Fruit fly (Drosophila melanogaster): ENCODE measurements around the gene puf.

puf gene

DNA sequence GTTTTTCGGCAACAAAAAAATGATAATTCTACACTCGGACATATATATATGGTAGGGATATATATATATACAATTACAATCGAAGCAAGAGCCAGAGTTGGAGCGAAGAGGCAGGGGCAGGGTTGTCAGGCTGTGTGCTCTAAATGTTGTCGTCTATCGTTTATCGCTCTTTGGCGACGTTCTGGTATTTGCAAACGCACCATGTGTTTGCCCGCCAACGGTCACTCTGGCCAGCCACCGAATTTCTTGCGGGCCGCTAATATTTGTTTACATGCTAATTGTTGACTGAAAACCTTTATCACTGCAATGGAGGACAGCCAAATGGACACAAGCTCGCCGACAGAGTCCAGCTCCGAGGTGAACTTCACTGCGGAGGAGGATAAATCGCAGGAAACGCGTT is at the start of gene puf, which contains the start of gene ash2:
Gene puf (minus strand): TSS at position 121 of the 400 bp plus-strand sequence.
Gene ash2 (plus strand): TSS at position 203 of the 400 bp plus-strand sequence.
- TF ChIP-seq Dif (GFP tag; optimal IDR thresholded peaks at IDR 0.05; ENCODE audit: partially characterized antibody) = peak; percentile 25
- no peak for TF ChIP-seq pan (optimal IDR thresholded peaks at IDR 0.05)

dm6 chr3R:24699309-24699708 is 49.5 kb upstream of the puf start:
- TF ChIP-seq brk (GFP tag; optimal IDR thresholded peaks at IDR 0.05) (no peak), OdsH (GFP tag; optimal IDR thresholded peaks at IDR 0.05) (no peak), Hnf4 (GFP tag; optimal IDR thresholded peaks at IDR 0.05) (no peak), Myc (optimal IDR thresholded peaks at IDR 0.05) (no peak), CG9705 (GFP tag; optimal IDR thresholded peaks at IDR 0.05) (no peak)

- TF ChIP-seq jim (GFP tag; optimal IDR thresholded peaks at IDR 0.05) (no peak), Dfd (GFP tag; optimal IDR thresholded peaks at IDR 0.05) (peak; percentile 82)
Observed at dm6 chr3R:24692863-24693262, 43.0 kb upstream of the puf start.

DNA sequence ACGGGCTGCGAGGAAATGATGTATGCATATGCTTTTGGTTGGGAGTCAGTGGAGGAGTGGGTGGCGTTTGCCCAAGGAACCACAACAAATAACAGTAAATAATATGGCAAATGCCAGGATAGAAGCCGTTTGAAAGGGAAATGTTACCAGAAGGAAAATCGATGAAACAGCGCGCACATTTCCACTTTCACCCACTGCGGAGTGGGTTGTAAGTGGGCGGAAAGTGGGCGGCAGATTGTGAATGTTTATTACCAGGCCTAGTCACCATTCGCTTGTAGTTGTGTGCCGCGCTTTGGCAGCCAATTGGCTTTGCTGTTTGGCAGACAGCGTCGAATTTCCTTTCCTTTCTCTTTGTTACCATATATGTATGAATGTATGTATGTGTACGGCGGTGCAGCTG is 21.8 kb upstream of the puf start:
- no peak for TF ChIP-seq Mio (GFP tag; optimal IDR thresholded peaks at IDR 0.05)
- TF ChIP-seq Abd-B (GFP tag; optimal IDR thresholded peaks at IDR 0.05) = no peak
- no peak for TF ChIP-seq ey (GFP tag; optimal IDR thresholded peaks at IDR 0.05)
- TF ChIP-seq Dif (GFP tag; optimal IDR thresholded peaks at IDR 0.05; ENCODE audit: partially characterized antibody) = no peak
- no peak for TF ChIP-seq CrebA (GFP tag; optimal IDR thresholded peaks at IDR 0.05; ENCODE audit: borderline replicate concordance)
- TF ChIP-seq brk (GFP tag; optimal IDR thresholded peaks at IDR 0.05) = no peak
- TF ChIP-seq tai (GFP tag; optimal IDR thresholded peaks at IDR 0.05) = no peak

DNA sequence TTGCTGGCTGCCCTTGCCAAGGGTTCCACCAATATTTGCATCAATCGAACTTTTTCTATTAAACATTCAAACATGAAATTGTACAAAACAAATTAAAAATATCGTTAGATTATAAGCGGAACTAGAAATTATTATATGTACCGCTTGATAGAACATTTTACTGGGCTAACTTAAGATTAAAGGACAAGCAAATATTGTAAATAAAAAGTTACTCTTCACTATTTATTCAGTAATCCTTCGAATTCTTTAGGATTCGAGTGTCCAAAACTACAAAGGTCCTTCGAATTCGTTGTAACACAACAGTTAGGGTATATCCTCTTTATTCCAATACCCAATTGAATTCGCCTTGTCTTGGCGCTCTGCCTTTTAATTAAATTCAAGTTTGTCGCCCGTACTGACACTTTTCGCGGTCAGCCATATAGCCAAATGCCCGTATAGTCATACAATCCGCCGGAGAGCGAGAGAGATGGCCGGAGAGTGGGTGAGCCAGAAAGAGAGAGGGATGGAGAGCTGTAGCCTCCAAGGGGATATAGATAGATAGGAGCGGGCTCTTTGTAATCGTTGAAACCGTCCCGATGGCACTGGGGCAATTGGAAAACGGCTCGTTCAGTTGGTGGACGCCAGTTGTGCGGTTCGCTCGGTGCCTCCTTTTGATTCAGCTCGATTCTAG is 17.8 kb upstream of the puf start:
- TF ChIP-seq N (GFP tag; optimal IDR thresholded peaks at IDR 0.05) (no peak), HLH106 (tag; optimal IDR thresholded peaks at IDR 0.05) (peak; percentile 18)

dm6 chr3R:24663044-24663443 is 13.2 kb upstream of the puf start:
- TF ChIP-seq ey (GFP tag; optimal IDR thresholded peaks at IDR 0.05) = no peak
- no peak for TF ChIP-seq lola (GFP tag; optimal IDR thresholded peaks at IDR 0.05)
- TF ChIP-seq fru (GFP tag; optimal IDR thresholded peaks at IDR 0.05) = no peak

DNA sequence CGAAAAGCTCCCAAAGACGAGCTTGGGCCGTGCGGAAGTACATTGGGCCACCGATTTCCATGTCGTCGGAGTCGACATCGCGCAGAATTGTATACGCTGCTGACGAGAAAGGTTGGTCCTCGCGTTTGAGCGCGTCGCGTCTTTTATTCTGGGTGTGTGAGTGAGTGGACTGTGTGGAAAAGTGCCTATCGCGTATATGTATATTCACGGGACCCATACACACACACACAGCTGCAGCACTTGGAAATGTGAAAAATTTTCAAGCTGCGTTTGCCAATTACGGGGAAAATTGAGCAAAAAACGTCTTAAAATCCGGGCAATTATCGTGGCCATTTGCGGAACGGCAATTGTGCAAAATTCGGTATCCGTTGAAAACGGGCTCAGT is 12.6 kb upstream of the puf start, which contains the start of gene slo:
Gene slo (plus strand): TSS at position 80 of the 385 bp plus-strand sequence.
- TF ChIP-seq dl (GFP tag; optimal IDR thresholded peaks at IDR 0.05; ENCODE audit: insufficient read depth in 1 of 2, partially characterized antibody in 2 of 2) = no peak

DNA sequence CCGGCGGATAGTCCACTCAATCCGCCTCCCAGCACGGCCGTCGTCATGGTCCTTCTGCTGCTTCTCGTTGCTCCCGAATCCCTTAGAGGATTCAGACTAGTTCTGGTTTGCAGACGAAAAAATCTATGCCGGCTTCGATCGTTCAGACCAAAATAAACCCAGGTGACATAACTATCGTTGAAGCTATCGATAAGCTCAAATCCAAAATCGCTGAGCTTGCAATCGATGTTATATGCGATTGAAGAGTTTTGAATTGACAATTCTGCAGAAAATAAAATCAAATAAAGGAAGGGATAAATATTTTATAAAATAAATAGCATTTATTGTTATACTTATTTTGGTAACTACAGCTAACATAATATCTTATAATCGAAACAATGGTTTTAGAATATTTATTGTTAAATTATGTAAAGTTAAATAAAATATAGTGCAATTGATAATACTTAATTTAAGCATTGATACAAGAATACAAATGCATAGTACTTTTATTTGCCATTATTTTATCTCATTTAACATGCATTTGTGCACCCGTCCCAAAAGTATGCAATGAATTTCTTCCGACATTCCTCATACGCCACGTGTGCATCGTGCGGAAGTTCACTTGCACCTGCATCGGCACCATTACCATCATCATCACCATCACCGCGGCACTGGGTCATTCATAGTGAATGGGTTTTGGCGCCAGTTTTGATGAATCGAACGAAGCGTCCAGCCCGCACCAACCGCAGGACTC is 12.0 kb upstream of the puf start, which contains the start of gene Ppox:
Gene Ppox (minus strand): TSS at position 173 of the 733 bp plus-strand sequence.
- no peak for TF ChIP-seq h (GFP tag; optimal IDR thresholded peaks at IDR 0.05)
- peak; percentile 25 for TF ChIP-seq Hr83 (GFP tag; optimal IDR thresholded peaks at IDR 0.05; ENCODE audit: poor library complexity, severe bottlenecking)
- no peak for TF ChIP-seq Hnf4 (GFP tag; optimal IDR thresholded peaks at IDR 0.05)
- TF ChIP-seq dmrt93B (GFP tag; optimal IDR thresholded peaks at IDR 0.05) = no peak
- peak; percentile 10 for TF ChIP-seq Myc (optimal IDR thresholded peaks at IDR 0.05)

Data from whole organism, wandering third instar larva.